Worm (Caenorhabditis elegans) whole organism, mixed stage, embryonic: Measurements from ENCODE around the gene F47D12.9.
A peak's percentile ranks its signal among the peaks of the same experiment; 100 is the strongest.

Source experiments
- M03D4.4 ChIP-seq: sonication (generic microtip); optimal IDR thresholded peaks from 2 replicates; lab custom pipeline; 2017; ENCODE audit warnings: mild to moderate bottlenecking, missing genetic modification characterization, missing compliant biosample characterization
- bed-3 ChIP-seq: fragments of 200-800 bp; sonication (Bioruptor generic); optimal IDR thresholded peaks from 3 replicates; lab custom pipeline; 2018; ENCODE audit warnings: mild to moderate bottlenecking, missing genetic modification characterization, moderate library complexity, missing compliant biosample characterization
- blmp-1 ChIP-seq: fragments of 150-350 bp; optimal IDR thresholded peaks from 2 replicates; lab custom pipeline; 2014; ENCODE audit warnings: missing biosample characterization, missing genetic modification characterization
- ceh-39 ChIP-seq: fragments of 150-350 bp; optimal IDR thresholded peaks from 2 replicates; lab custom pipeline; 2014; ENCODE audit warnings: missing biosample characterization, missing genetic modification characterization
- ceh-43 ChIP-seq: fragments of 200-800 bp; sonication (Bioruptor generic); optimal IDR thresholded peaks from 2 replicates; lab custom pipeline; 2018; ENCODE audit warnings: mild to moderate bottlenecking, missing genetic modification characterization, moderate library complexity, missing compliant biosample characterization
- ceh-83 ChIP-seq: fragments of 200-800 bp; sonication (Bioruptor generic); optimal IDR thresholded peaks from 2 replicates; lab custom pipeline; 2018; ENCODE audit warnings: mild to moderate bottlenecking, missing genetic modification characterization, missing compliant biosample characterization
- ces-1 ChIP-seq: fragments of 150-350 bp; optimal IDR thresholded peaks from 2 replicates; lab custom pipeline; 2014; ENCODE audit warnings: missing biosample characterization, missing genetic modification reagents, missing genetic modification characterization
- cnd-1 ChIP-seq: fragments of 200-800 bp; sonication (Bioruptor generic); optimal IDR thresholded peaks from 2 replicates; lab custom pipeline; 2018; ENCODE audit warnings: mild to moderate bottlenecking, missing genetic modification characterization, missing compliant biosample characterization
- drap-1 ChIP-seq: fragments of 200-800 bp; sonication (Bioruptor generic); optimal IDR thresholded peaks from 3 replicates; lab custom pipeline; 2018; ENCODE audit warnings: mild to moderate bottlenecking, missing genetic modification characterization, missing compliant biosample characterization
- elt-1 ChIP-seq: sonication (generic microtip); optimal IDR thresholded peaks from 2 replicates; lab custom pipeline; 2017; ENCODE audit warnings: missing genetic modification characterization, mild to moderate bottlenecking, missing compliant biosample characterization, antibody characterized with exemption, moderate library complexity, borderline replicate concordance; ENCODE audit not compliant: insufficient read depth
- elt-3 ChIP-seq: fragments of 150-350 bp; optimal IDR thresholded peaks from 2 replicates; lab custom pipeline; 2014; ENCODE audit warnings: missing biosample characterization, missing genetic modification characterization
- flh-1 ChIP-seq: fragments of 200-800 bp; sonication (Bioruptor generic); optimal IDR thresholded peaks from 2 replicates; lab custom pipeline; 2018; ENCODE audit warnings: mild to moderate bottlenecking, missing genetic modification characterization, moderate library complexity, missing compliant biosample characterization
- ham-2 ChIP-seq: fragments of 200-800 bp; sonication (Bioruptor generic); optimal IDR thresholded peaks from 2 replicates; lab custom pipeline; 2018; ENCODE audit warnings: mild to moderate bottlenecking, missing genetic modification characterization, missing compliant biosample characterization
- hlh-1 ChIP-seq: fragments of 150-350 bp; optimal IDR thresholded peaks from 2 replicates; lab custom pipeline; 2014; ENCODE audit warnings: missing biosample characterization, missing genetic modification reagents, missing genetic modification characterization
- lin-13 ChIP-seq: fragments of 150-350 bp; optimal IDR thresholded peaks from 2 replicates; lab custom pipeline; 2014; ENCODE audit warnings: missing biosample characterization, missing genetic modification characterization
- lin-32 ChIP-seq: fragments of 200-800 bp; sonication (Bioruptor generic); optimal IDR thresholded peaks from 2 replicates; lab custom pipeline; 2018; ENCODE audit warnings: mild to moderate bottlenecking, missing genetic modification characterization, missing compliant biosample characterization
- lsy-2 ChIP-seq: fragments of 150-350 bp; optimal IDR thresholded peaks from 2 replicates; lab custom pipeline; 2014; ENCODE audit warnings: missing biosample characterization, missing genetic modification characterization
- mab-5 ChIP-seq: fragments of 150-350 bp; optimal IDR thresholded peaks from 2 replicates; lab custom pipeline; 2014; ENCODE audit warnings: missing biosample characterization, missing genetic modification characterization
- mep-1 ChIP-seq: fragments of 150-350 bp; optimal IDR thresholded peaks from 2 replicates; lab custom pipeline; 2017; ENCODE audit warnings: missing biosample characterization, missing genetic modification reagents, missing genetic modification characterization, inconsistent platforms
- mls-2 ChIP-seq: sonication (generic microtip); optimal IDR thresholded peaks from 2 replicates; lab custom pipeline; 2016; ENCODE audit warnings: mild to moderate bottlenecking, missing genetic modification characterization, moderate library complexity, missing compliant biosample characterization
- nhr-12 ChIP-seq: fragments of 150-350 bp; optimal IDR thresholded peaks from 2 replicates; lab custom pipeline; 2014; ENCODE audit warnings: missing biosample characterization, missing genetic modification characterization
- nhr-2 ChIP-seq: fragments of 150-350 bp; optimal IDR thresholded peaks from 2 replicates; lab custom pipeline; 2014; ENCODE audit warnings: missing biosample characterization, missing genetic modification characterization
- nhr-237 ChIP-seq: fragments of 150-350 bp; optimal IDR thresholded peaks from 2 replicates; lab custom pipeline; 2014; ENCODE audit warnings: missing biosample characterization, missing genetic modification characterization
- nhr-28 ChIP-seq: fragments of 150-350 bp; optimal IDR thresholded peaks from 2 replicates; lab custom pipeline; 2014; ENCODE audit warnings: missing biosample characterization, missing genetic modification characterization
- nhr-76 ChIP-seq: sonication (generic microtip); optimal IDR thresholded peaks from 2 replicates; lab custom pipeline; 2017; ENCODE audit warnings: missing biosample characterization, missing genetic modification characterization
- pha-4 ChIP-seq: fragments of 150-350 bp; optimal IDR thresholded peaks from 2 replicates; lab custom pipeline; 2018; ENCODE audit warnings: missing biosample characterization, missing genetic modification reagents, missing genetic modification characterization
- sem-2 ChIP-seq: fragments of 200-800 bp; sonication (Bioruptor generic); optimal IDR thresholded peaks from 2 replicates; lab custom pipeline; 2018; ENCODE audit warnings: mild to moderate bottlenecking, missing genetic modification characterization, missing compliant biosample characterization
- snpc-4 ChIP-seq: fragments of 150-350 bp; optimal IDR thresholded peaks from 2 replicates; lab custom pipeline; 2014; ENCODE audit warnings: missing biosample characterization, missing genetic modification characterization
- sptf-1 ChIP-seq: sonication (generic microtip); optimal IDR thresholded peaks from 2 replicates; lab custom pipeline; 2017; ENCODE audit warnings: mild to moderate bottlenecking, missing genetic modification characterization, moderate library complexity, missing compliant biosample characterization
- tbx-8 ChIP-seq: fragments of 200-800 bp; sonication (Bioruptor generic); optimal IDR thresholded peaks from 2 replicates; lab custom pipeline; 2018; ENCODE audit warnings: mild to moderate bottlenecking, missing genetic modification characterization, moderate library complexity, missing compliant biosample characterization
- unc-120 ChIP-seq: sonication (generic microtip); optimal IDR thresholded peaks from 2 replicates; lab custom pipeline; 2017; ENCODE audit warnings: missing genetic modification characterization, missing compliant biosample characterization; ENCODE audit not compliant: poor library complexity, severe bottlenecking
- unc-39 ChIP-seq: fragments of 150-350 bp; optimal IDR thresholded peaks from 2 replicates; lab custom pipeline; 2014; ENCODE audit warnings: missing biosample characterization, missing genetic modification characterization
- unc-62 ChIP-seq: fragments of 150-350 bp; optimal IDR thresholded peaks from 2 replicates; lab custom pipeline; 2014; ENCODE audit warnings: missing biosample characterization, missing genetic modification reagents, missing genetic modification characterization
- zip-8 ChIP-seq: fragments of 150-350 bp; optimal IDR thresholded peaks from 2 replicates; lab custom pipeline; 2014; ENCODE audit warnings: missing biosample characterization, missing genetic modification characterization
- ztf-11 ChIP-seq: fragments of 150-350 bp; optimal IDR thresholded peaks from 2 replicates; lab custom pipeline; 2014; ENCODE audit warnings: missing biosample characterization, missing genetic modification characterization

F47D12.9 gene

DNA sequence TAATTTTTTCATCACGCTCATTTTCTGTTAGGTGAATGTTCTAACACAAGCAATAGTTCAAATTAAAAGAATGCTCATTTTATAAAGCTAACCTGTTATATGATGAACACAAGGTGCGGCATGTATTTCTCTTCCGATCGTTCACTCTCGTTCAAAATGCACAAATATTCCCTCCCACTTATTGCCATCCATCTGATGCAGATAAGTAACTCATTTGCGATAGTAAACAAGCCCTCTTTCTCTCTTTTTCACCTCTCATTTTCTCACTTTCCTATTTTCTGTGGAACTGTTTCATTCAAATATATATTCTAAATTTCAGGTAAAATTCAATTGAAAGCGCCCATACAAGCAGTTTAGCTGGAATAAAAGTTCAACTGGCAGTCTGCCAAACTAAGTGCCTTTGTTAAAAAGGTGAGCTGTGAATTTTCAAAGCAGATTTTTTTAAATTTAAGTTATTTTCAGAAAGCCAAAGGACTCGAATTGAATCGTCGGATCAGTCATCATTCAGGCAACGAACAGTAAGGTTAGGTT is 42.9 kb upstream of the F47D12.9 start, which contains the start of the genes trmt-10C.2 and C56G2.22:
TSS of gene trmt-10C.2 (plus strand) at position 314 of the 531 bp plus-strand sequence.
TSS of gene C56G2.22 (plus strand) at position 481 of the 531 bp plus-strand sequence.
- no peak for TF ChIP-seq nhr-12 (tag; lab: Kevin White, UChicago)
- peak; percentile 41 for TF ChIP-seq pha-4 (tag; lab: Kevin White, UChicago)

DNA sequence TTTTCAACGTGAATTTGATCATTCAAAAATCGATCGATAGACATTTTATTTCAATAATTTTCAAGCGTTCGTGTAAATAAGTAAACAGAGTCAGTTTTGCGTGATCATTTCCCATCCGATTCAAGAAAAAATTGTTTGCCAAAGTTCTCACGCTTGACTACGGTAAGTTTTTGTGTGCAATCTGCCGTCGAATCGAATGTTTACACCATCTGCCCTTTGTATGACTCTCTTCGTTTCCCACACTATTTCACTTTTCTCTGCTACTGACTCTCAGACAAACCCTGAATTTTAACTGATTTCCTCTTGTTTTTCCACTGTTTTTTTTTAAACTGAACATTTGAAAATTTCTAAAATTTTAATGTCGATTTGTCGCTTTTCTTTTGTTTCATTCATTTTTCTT is 41.6 kb upstream of the F47D12.9 start:
- TF ChIP-seq flh-1: no peak
- TF ChIP-seq sem-2 (GFP tag; lab: Kevin White, UChicago): no peak
- TF ChIP-seq unc-120 (tag; lab: Kevin White, UChicago): peak; percentile 32
- peak; percentile 18 for TF ChIP-seq elt-3 (tag; lab: Kevin White, UChicago)
- no peak for TF ChIP-seq zip-8
- TF ChIP-seq nhr-12 (tag; lab: Kevin White, UChicago): no peak
- TF ChIP-seq ceh-43 (GFP tag; lab: Kevin White, UChicago): no peak
- TF ChIP-seq unc-62 (GFP tag; lab: Kevin White, UChicago): no peak
- no peak for TF ChIP-seq tbx-8 (GFP tag; lab: Kevin White, UChicago)
- TF ChIP-seq nhr-76 (tag; lab: Kevin White, UChicago): no peak
- TF ChIP-seq mls-2: no peak
- no peak for TF ChIP-seq M03D4.4
- no peak for TF ChIP-seq nhr-28
- no peak for TF ChIP-seq ztf-11 (tag; lab: Kevin White, UChicago)
- peak; percentile 54 for TF ChIP-seq ces-1
- peak; percentile 55 for TF ChIP-seq hlh-1
- TF ChIP-seq ceh-83 (GFP tag; lab: Kevin White, UChicago): no peak
- TF ChIP-seq elt-1 (tag; lab: Kevin White, UChicago): no peak
- TF ChIP-seq lin-13 (tag; lab: Kevin White, UChicago): peak; percentile 63
- TF ChIP-seq snpc-4 (tag; lab: Kevin White, UChicago): no peak
- TF ChIP-seq cnd-1 (tag; lab: Kevin White, UChicago): peak; percentile 71
- TF ChIP-seq ceh-39: peak; percentile 56
- peak; percentile 20 for TF ChIP-seq mab-5 (tag; lab: Kevin White, UChicago)
- TF ChIP-seq bed-3 (GFP tag; lab: Kevin White, UChicago): no peak
- TF ChIP-seq drap-1: peak; percentile 52
- TF ChIP-seq lsy-2 (tag; lab: Kevin White, UChicago): peak; percentile 96
- peak; percentile 61 for TF ChIP-seq sptf-1
- peak; percentile 70 for TF ChIP-seq pha-4 (tag; lab: Kevin White, UChicago)
- no peak for TF ChIP-seq nhr-2 (tag; lab: Kevin White, UChicago)
- no peak for TF ChIP-seq blmp-1 (tag; lab: Kevin White, UChicago)
- no peak for TF ChIP-seq lin-32 (GFP tag; lab: Kevin White, UChicago)
- no peak for TF ChIP-seq unc-39 (tag; lab: Kevin White, UChicago)
- peak; percentile 81 for TF ChIP-seq nhr-237 (tag; lab: Kevin White, UChicago)
- TF ChIP-seq mep-1 (tag; lab: Kevin White, UChicago): peak; percentile 84
- no peak for TF ChIP-seq ham-2 (GFP tag; lab: Kevin White, UChicago)

ce11 chrIII:6343229-6343628 is 40.0 kb upstream of the F47D12.9 start, which contains the start of gene C56G2.9:
C56G2.9 (minus strand) TSS chrIII:6343329.
- TF ChIP-seq zip-8: no peak
- no peak for TF ChIP-seq ztf-11 (tag; lab: Kevin White, UChicago)
- TF ChIP-seq ceh-43 (GFP tag; lab: Kevin White, UChicago): no peak
- no peak for TF ChIP-seq pha-4 (tag; lab: Kevin White, UChicago)
- TF ChIP-seq lin-32 (GFP tag; lab: Kevin White, UChicago): no peak
- TF ChIP-seq flh-1: no peak
- no peak for TF ChIP-seq elt-1 (tag; lab: Kevin White, UChicago)
- no peak for TF ChIP-seq hlh-1
- no peak for TF ChIP-seq sptf-1
- no peak for TF ChIP-seq mep-1 (tag; lab: Kevin White, UChicago)
- TF ChIP-seq nhr-28: no peak
- TF ChIP-seq unc-120 (tag; lab: Kevin White, UChicago): no peak
- TF ChIP-seq unc-39 (tag; lab: Kevin White, UChicago): no peak
- TF ChIP-seq lsy-2 (tag; lab: Kevin White, UChicago): no peak
- TF ChIP-seq ces-1: no peak
- TF ChIP-seq cnd-1 (tag; lab: Kevin White, UChicago): no peak
- TF ChIP-seq mls-2: no peak
- TF ChIP-seq nhr-76 (tag; lab: Kevin White, UChicago): no peak
- TF ChIP-seq M03D4.4: no peak
- no peak for TF ChIP-seq ceh-83 (GFP tag; lab: Kevin White, UChicago)
